Worm (Caenorhabditis elegans) whole organism, L3 larva: ENCODE data around the gene C45G9.4.

Experiments used
- R02D3.7 ChIP-seq: fragments of 150-350 bp; optimal IDR thresholded peaks from 2 replicates; lab custom pipeline; 2014; ENCODE audit warnings: missing biosample characterization, missing genetic modification characterization
- aly-2 ChIP-seq: fragments of 150-350 bp; optimal IDR thresholded peaks from 2 replicates; lab custom pipeline; 2014; ENCODE audit warnings: missing biosample characterization, missing genetic modification characterization
- ama-1 ChIP-seq: fragments of 150-350 bp; optimal IDR thresholded peaks from 2 replicates; lab custom pipeline; 2018
- ceh-82 ChIP-seq: fragments of 150-350 bp; optimal IDR thresholded peaks from 2 replicates; lab custom pipeline; 2014; ENCODE audit warnings: missing biosample characterization, missing genetic modification characterization
- ceh-9 ChIP-seq: sonication (generic microtip); optimal IDR thresholded peaks from 2 replicates; lab custom pipeline; 2018; ENCODE audit warnings: missing biosample characterization, missing genetic modification characterization
- daf-12 ChIP-seq: fragments of 150-350 bp; optimal IDR thresholded peaks from 2 replicates; lab custom pipeline; 2014; ENCODE audit warnings: missing biosample characterization, missing genetic modification reagents, missing genetic modification characterization
- egl-27 ChIP-seq: sonication (generic microtip); optimal IDR thresholded peaks from 4 replicates; lab custom pipeline; 2017; ENCODE audit warnings: missing biosample characterization, missing genetic modification reagents, missing genetic modification characterization
- egl-5 ChIP-seq: fragments of 150-350 bp; optimal IDR thresholded peaks from 2 replicates; lab custom pipeline; 2017; ENCODE audit warnings: missing biosample characterization, missing genetic modification reagents, missing genetic modification characterization, inconsistent platforms
- elt-2 ChIP-seq: sonication (generic microtip); optimal IDR thresholded peaks from 2 replicates; lab custom pipeline; 2016; ENCODE audit warnings: missing genetic modification reagents, mild to moderate bottlenecking, missing genetic modification characterization, missing compliant biosample characterization
- elt-3 ChIP-seq, 3 experiments: fragments of 150-350 bp in 1 of 3; sonication (generic microtip) in 2 of 3; optimal IDR thresholded peaks; 2 replicates in 2 of 3; 4 replicates in 1 of 3; lab custom pipeline; 2014 to 2017; ENCODE audit warnings: missing biosample characterization in 3 of 3, missing genetic modification characterization in 3 of 3
- eor-1 ChIP-seq, 2 experiments: fragments of 150-350 bp; optimal IDR thresholded peaks; 2 replicates each; lab custom pipeline; 2014 to 2018; ENCODE audit warnings: missing biosample characterization in 2 of 2, missing genetic modification characterization in 2 of 2
- fkh-10 ChIP-seq: sonication (generic microtip); optimal IDR thresholded peaks from 2 replicates; lab custom pipeline; 2017; ENCODE audit warnings: missing biosample characterization, missing genetic modification reagents, missing genetic modification characterization
- fkh-2 ChIP-seq: fragments of 150-350 bp; optimal IDR thresholded peaks from 2 replicates; lab custom pipeline; 2014; ENCODE audit warnings: missing biosample characterization, missing genetic modification reagents, missing genetic modification characterization
- hmg-11 ChIP-seq: sonication (generic microtip); optimal IDR thresholded peaks from 2 replicates; lab custom pipeline; 2016; ENCODE audit warnings: missing genetic modification characterization, missing compliant biosample characterization
- jun-1 ChIP-seq: fragments of 150-350 bp; optimal IDR thresholded peaks from 2 replicates; lab custom pipeline; 2014; ENCODE audit warnings: missing biosample characterization, missing genetic modification reagents, missing genetic modification characterization
- lin-15B ChIP-seq: fragments of 150-350 bp; optimal IDR thresholded peaks from 2 replicates; lab custom pipeline; 2014; ENCODE audit warnings: missing biosample characterization, missing genetic modification characterization
- lsy-12 ChIP-seq: sonication (generic microtip); optimal IDR thresholded peaks from 2 replicates; lab custom pipeline; 2016; ENCODE audit warnings: mild to moderate bottlenecking, missing genetic modification characterization, missing compliant biosample characterization
- mdl-1 ChIP-seq: fragments of 150-350 bp; optimal IDR thresholded peaks from 2 replicates; lab custom pipeline; 2014; ENCODE audit warnings: missing biosample characterization, missing genetic modification characterization
- mml-1 ChIP-seq: fragments of 150-350 bp; sonication (generic microtip); optimal IDR thresholded peaks from 3 replicates; lab custom pipeline; 2014; ENCODE audit warnings: missing biosample characterization, missing genetic modification characterization
- nfya-1 ChIP-seq: sonication (generic microtip); optimal IDR thresholded peaks from 2 replicates; lab custom pipeline; 2017; ENCODE audit warnings: missing genetic modification characterization, mild to moderate bottlenecking, missing compliant biosample characterization, antibody characterized with exemption, moderate library complexity; ENCODE audit not compliant: insufficient read depth
- nhr-11 ChIP-seq: fragments of 150-350 bp; optimal IDR thresholded peaks from 2 replicates; lab custom pipeline; 2014; ENCODE audit warnings: missing biosample characterization, missing genetic modification characterization
- nhr-12 ChIP-seq: fragments of 150-350 bp; optimal IDR thresholded peaks from 2 replicates; lab custom pipeline; 2014; ENCODE audit warnings: missing biosample characterization, missing genetic modification characterization
- nhr-23 ChIP-seq: fragments of 150-350 bp; optimal IDR thresholded peaks from 2 replicates; lab custom pipeline; 2014; ENCODE audit warnings: missing biosample characterization, missing genetic modification reagents, missing genetic modification characterization
- nhr-237 ChIP-seq: fragments of 150-350 bp; optimal IDR thresholded peaks from 2 replicates; lab custom pipeline; 2014; ENCODE audit warnings: missing biosample characterization, missing genetic modification characterization
- nhr-25 ChIP-seq: sonication (generic microtip); optimal IDR thresholded peaks from 2 replicates; lab custom pipeline; 2017; ENCODE audit warnings: missing biosample characterization, missing genetic modification characterization
- nhr-28 ChIP-seq: fragments of 150-350 bp; optimal IDR thresholded peaks from 2 replicates; lab custom pipeline; 2014; ENCODE audit warnings: missing biosample characterization, missing genetic modification characterization
- nhr-43 ChIP-seq: sonication (generic microtip); optimal IDR thresholded peaks from 2 replicates; lab custom pipeline; 2016; ENCODE audit warnings: mild to moderate bottlenecking, missing genetic modification characterization, missing compliant biosample characterization; ENCODE audit not compliant: poor library complexity, severe bottlenecking
- nhr-67 ChIP-seq: fragments of 150-350 bp; optimal IDR thresholded peaks from 2 replicates; lab custom pipeline; 2014; ENCODE audit warnings: missing biosample characterization, missing genetic modification characterization
- nhr-76 ChIP-seq: fragments of 150-350 bp; sonication (generic microtip); optimal IDR thresholded peaks from 5 replicates; lab custom pipeline; 2014; ENCODE audit warnings: missing biosample characterization, missing genetic modification characterization
- pqm-1 ChIP-seq: fragments of 150-350 bp; optimal IDR thresholded peaks from 2 replicates; lab custom pipeline; 2017; ENCODE audit warnings: missing biosample characterization, missing genetic modification characterization, inconsistent platforms
- sea-2 ChIP-seq: fragments of 150-350 bp; sonication (generic microtip); optimal IDR thresholded peaks from 4 replicates; lab custom pipeline; 2014; ENCODE audit warnings: missing biosample characterization, missing genetic modification reagents, missing genetic modification characterization
- skn-1 ChIP-seq: fragments of 150-350 bp; optimal IDR thresholded peaks from 2 replicates; lab custom pipeline; 2014; ENCODE audit warnings: missing biosample characterization, missing genetic modification characterization
- snpc-4 ChIP-seq: fragments of 150-350 bp; optimal IDR thresholded peaks from 2 replicates; lab custom pipeline; 2014; ENCODE audit warnings: missing biosample characterization, missing genetic modification characterization
- unc-62 ChIP-seq: fragments of 150-350 bp; sonication (generic microtip); optimal IDR thresholded peaks from 4 replicates; lab custom pipeline; 2014; ENCODE audit warnings: missing biosample characterization, missing genetic modification reagents, missing genetic modification characterization

Gene C45G9.4

ce11 chrIII:5083304-5083703 is 20.8 kb downstream of the C45G9.4 start:
- TF ChIP-seq fkh-2 (tag; lab: Kevin White, UChicago) (no peak), nhr-11 (no peak), nhr-76 (tag; lab: Kevin White, UChicago) (no peak), daf-12 (tag; lab: Kevin White, UChicago) (no peak), egl-5 (tag; lab: Kevin White, UChicago) (no peak), eor-1 (tag; optimal IDR thresholded peaks at IDR 0.05; lab: Kevin White, UChicago) (no peak), ama-1 (lab: Kevin White, UChicago) (peak; percentile 41), elt-2 (tag; lab: Kevin White, UChicago) (peak; percentile 3), ceh-9 (tag; lab: Kevin White, UChicago) (no peak), nfya-1 (no peak), nhr-43 (tag; lab: Kevin White, UChicago) (peak; percentile 34), egl-27 (tag; lab: Kevin White, UChicago) (no peak), pqm-1 (tag; lab: Kevin White, UChicago) (no peak), nhr-67 (tag; lab: Kevin White, UChicago) (no peak)
- TF ChIP-seq, all 47 proteins: peak for 3

- no peak for TF ChIP-seq nhr-67 (tag; lab: Kevin White, UChicago)
- peak; percentile 68 for TF ChIP-seq lin-15B (tag; lab: Kevin White, UChicago)
- TF ChIP-seq R02D3.7 (tag; lab: Kevin White, UChicago): no peak
- TF ChIP-seq ceh-82 (tag; lab: Kevin White, UChicago): no peak
Observed at ce11 chrIII:5085529-5085928, 23.0 kb downstream of the C45G9.4 start, which contains the start of gene cah-1. Gene cah-1 (minus strand): TSS chrIII:5085629.

DNA sequence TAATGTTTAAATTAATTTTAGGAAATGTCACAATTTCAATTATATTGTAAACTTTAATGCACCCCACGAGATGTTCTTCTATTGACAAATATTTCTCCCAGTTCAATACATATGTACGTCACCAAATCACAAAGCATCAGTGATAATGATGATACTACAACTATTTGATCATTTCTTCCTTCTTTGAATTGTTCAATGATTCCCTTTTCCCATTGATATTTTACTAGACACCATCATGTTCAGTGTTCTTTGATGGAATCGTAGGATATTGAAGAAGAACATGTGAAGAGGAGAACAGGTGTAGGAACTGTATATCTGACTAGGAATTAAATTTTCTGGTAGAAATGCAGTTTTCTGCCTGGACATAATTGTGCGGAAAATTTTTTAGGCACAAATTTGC is 27.0 kb downstream of the C45G9.4 start:
- TF ChIP-seq nhr-25 (peak; percentile 6), snpc-4 (no peak), nhr-43 (tag; lab: Kevin White, UChicago) (peak; percentile 67), nhr-23 (tag; lab: Kevin White, UChicago) (peak; percentile 27), fkh-10 (no peak), lin-15B (tag; lab: Kevin White, UChicago) (no peak)

- no peak for TF ChIP-seq egl-27 (tag; lab: Kevin White, UChicago)
- peak; percentile 14 for TF ChIP-seq ama-1 (lab: Kevin White, UChicago)
Observed at ce11 chrIII:5092345-5092744, 29.8 kb downstream of the C45G9.4 start.

- TF ChIP-seq ceh-82 (tag; lab: Kevin White, UChicago) (no peak), sea-2 (GFP tag; lab: Kevin White, UChicago) (no peak), lsy-12 (tag; lab: Kevin White, UChicago) (no peak), pqm-1 (tag; lab: Kevin White, UChicago) (no peak), aly-2 (tag; lab: Kevin White, UChicago) (no peak), nhr-237 (tag; lab: Kevin White, UChicago) (no peak), R02D3.7 (tag; lab: Kevin White, UChicago) (no peak), nhr-28 (tag; lab: Kevin White, UChicago) (no peak), ceh-9 (tag; lab: Kevin White, UChicago) (no peak), fkh-10 (no peak), fkh-2 (tag; lab: Kevin White, UChicago) (no peak), nhr-76 (tag; lab: Kevin White, UChicago) (no peak), elt-2 (tag; lab: Kevin White, UChicago) (no peak), daf-12 (tag; lab: Kevin White, UChicago) (no peak), mml-1 (tag; lab: Kevin White, UChicago) (no peak), mdl-1 (tag; lab: Kevin White, UChicago) (no peak), nhr-12 (tag; lab: Kevin White, UChicago) (no peak)
Observed at ce11 chrIII:5094506-5094905, 32.0 kb downstream of the C45G9.4 start, which contains the start of gene F54D8.10. Gene F54D8.10 (plus strand): TSS chrIII:5094806.

ce11 chrIII:5096741-5097140 is 34.2 kb downstream of the C45G9.4 start:
- no peak for TF ChIP-seq sea-2 (GFP tag; lab: Kevin White, UChicago)
- no peak for TF ChIP-seq pqm-1 (tag; lab: Kevin White, UChicago)
- TF ChIP-seq unc-62 (GFP tag; lab: Kevin White, UChicago): no peak
- TF ChIP-seq R02D3.7 (tag; lab: Kevin White, UChicago): no peak
- no peak for TF ChIP-seq snpc-4
- no peak for TF ChIP-seq hmg-11 (tag; lab: Kevin White, UChicago)
- TF ChIP-seq skn-1 (tag; lab: Kevin White, UChicago): no peak
- TF ChIP-seq mdl-1 (tag; lab: Kevin White, UChicago): no peak
- TF ChIP-seq nfya-1: no peak
- peak; percentile 32 for TF ChIP-seq nhr-25
- TF ChIP-seq lin-15B (tag; lab: Kevin White, UChicago): no peak
- TF ChIP-seq nhr-43 (tag; lab: Kevin White, UChicago): peak; percentile 89
- peak; percentile 75 for TF ChIP-seq nhr-23 (tag; lab: Kevin White, UChicago)
- no peak for TF ChIP-seq jun-1 (tag; lab: Kevin White, UChicago)
- TF ChIP-seq mml-1 (tag; lab: Kevin White, UChicago): no peak
- TF ChIP-seq elt-3 (tag; optimal IDR thresholded peaks at IDR 0.05; lab: Kevin White, UChicago): peak; percentile 46 to 70 (median 48)
